Worm (Caenorhabditis elegans) whole organism, L4/young adult: ENCODE measurements around the gene C36H8.1.

Experiments
- dao-5 ChIP-seq: sonication (generic microtip); optimal IDR thresholded peaks from 2 replicates; lab custom pipeline; 2016; ENCODE audit warnings: missing genotype, missing genetic modification characterization, moderate library complexity, missing compliant biosample characterization
- him-1 ChIP-seq: sonication (generic microtip); optimal IDR thresholded peaks from 2 replicates; lab custom pipeline; 2016; ENCODE audit warnings: missing genotype, missing genetic modification reagents, missing genetic modification characterization, missing compliant biosample characterization

DNA sequence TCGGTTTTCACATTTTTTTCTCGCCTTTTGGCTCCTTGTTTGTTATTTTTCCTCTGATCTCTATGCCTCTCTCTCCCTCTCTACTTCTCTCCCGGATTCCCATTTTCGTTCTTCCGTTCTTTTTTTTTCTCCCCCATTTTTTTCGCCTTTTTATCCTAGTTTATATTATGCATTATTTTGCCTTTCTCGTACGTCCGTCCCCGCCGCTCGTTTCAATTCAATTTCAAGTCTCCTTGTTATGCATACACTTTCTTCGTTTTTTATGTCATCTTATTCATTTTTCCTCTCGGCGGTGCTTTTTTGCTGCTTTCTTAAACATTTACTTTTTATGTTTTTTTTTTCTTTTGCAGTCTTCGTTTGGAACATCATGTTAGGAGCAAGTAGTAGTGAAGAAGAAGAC lies 28.9 kb upstream of the C36H8.1 start, which contains the start of gene unc-31:
- no peak for TF ChIP-seq him-1 (tag; lab: Kevin White, UChicago)
- TF ChIP-seq dao-5 (tag; lab: Kevin White, UChicago), result no peak
